Worm (Caenorhabditis elegans) whole organism, late embryonic: ENCODE results near the gene snu-66.

Source experiments
- F13H6.1 ChIP-seq: sonication (generic microtip); optimal IDR thresholded peaks from 2 replicates; lab custom pipeline; 2016; ENCODE audit warnings: missing genetic modification characterization, missing compliant biosample characterization
- ceh-2 ChIP-seq: sonication (generic microtip); optimal IDR thresholded peaks from 2 replicates; lab custom pipeline; 2016; ENCODE audit warnings: missing genotype, missing genetic modification characterization, missing compliant biosample characterization
- ceh-9 ChIP-seq: sonication (generic microtip); optimal IDR thresholded peaks from 2 replicates; lab custom pipeline; 2016; ENCODE audit warnings: mild to moderate bottlenecking, missing genetic modification characterization, inconsistent platforms, missing compliant biosample characterization
- che-1 ChIP-seq: sonication (generic microtip); optimal IDR thresholded peaks from 2 replicates; lab custom pipeline; 2016; ENCODE audit warnings: mild to moderate bottlenecking, missing genetic modification characterization, missing compliant biosample characterization
- fkh-10 ChIP-seq: fragments of 150-350 bp; optimal IDR thresholded peaks from 2 replicates; lab custom pipeline; 2014; ENCODE audit warnings: missing biosample characterization, missing genetic modification reagents, missing genetic modification characterization
- hlh-30 ChIP-seq: sonication (generic microtip); optimal IDR thresholded peaks from 2 replicates; lab custom pipeline; 2017; ENCODE audit warnings: antibody characterized with exemption, missing genetic modification characterization, missing compliant biosample characterization; ENCODE audit not compliant: insufficient read depth
- rnt-1 ChIP-seq: sonication (generic microtip); optimal IDR thresholded peaks from 2 replicates; lab custom pipeline; 2016; ENCODE audit warnings: missing genetic modification characterization, missing compliant biosample characterization
- sox-4 ChIP-seq: sonication (generic microtip); optimal IDR thresholded peaks from 2 replicates; lab custom pipeline; 2017; ENCODE audit warnings: mild to moderate bottlenecking, missing genetic modification characterization, inconsistent platforms, missing compliant biosample characterization
- unc-3 ChIP-seq, 2 experiments: fragments of 200-800 bp in 1 of 2; sonication (Bioruptor generic) in 1 of 2; sonication (generic microtip) in 1 of 2; conservative IDR thresholded peaks in 1 of 2; optimal IDR thresholded peaks in 1 of 2; 2 replicates each; pipeline versions ENCODE4 v1.3.6 to Lab custom; 2016 to 2022; ENCODE audit warnings: missing compliant biosample characterization in 2 of 2, missing genetic modification characterization in 2 of 2, missing genetic modification reagents in 1 of 2
- unc-86 ChIP-seq: sonication (generic microtip); optimal IDR thresholded peaks from 2 replicates; lab custom pipeline; 2016; ENCODE audit warnings: missing genetic modification characterization, missing compliant biosample characterization

DNA sequence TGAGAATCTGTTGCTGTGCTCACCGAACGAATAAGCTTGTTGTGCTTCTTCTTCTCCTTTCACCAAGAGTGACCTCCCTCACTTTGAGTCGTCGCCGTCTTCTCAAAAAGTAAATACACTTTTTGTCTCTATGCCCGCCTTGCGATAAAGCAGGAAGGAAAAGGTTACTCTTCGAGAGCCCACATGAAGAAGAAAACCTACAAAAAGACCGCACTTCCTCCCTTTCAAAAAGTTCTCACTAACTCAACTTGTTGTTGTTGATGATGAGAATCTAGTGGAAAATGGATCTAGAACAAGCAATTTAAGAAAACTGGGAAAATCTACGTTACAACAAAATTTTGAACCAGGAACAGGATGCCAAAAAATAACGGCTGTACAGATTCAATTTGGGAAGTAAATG is 15.0 kb upstream of the snu-66 start, which contains the start of gene C50E3.6:
- TF ChIP-seq sox-4 (tag; lab: Kevin White, UChicago) (no peak), fkh-10 (GFP tag; lab: Kevin White, UChicago) (no peak), ceh-2 (no peak), F13H6.1 (tag; lab: Kevin White, UChicago) (no peak), che-1 (tag; lab: Kevin White, UChicago) (no peak), hlh-30 (tag; lab: Kevin White, UChicago) (no peak), unc-3 (GFP tag; conservative IDR thresholded peaks at IDR 0.05; lab: Robert Waterston, UW) (no peak), unc-3 (tag; optimal IDR thresholded peaks at IDR 0.05; lab: Kevin White, UChicago) (no peak), rnt-1 (tag; lab: Kevin White, UChicago) (no peak), unc-86 (no peak), ceh-9 (no peak)
